Worm (Caenorhabditis elegans): ENCODE results near the gene Y54G2A.50.
"Not testable (repeated sequence)": the region's sequence is repeated elsewhere in the genome, so short reads cannot be mapped to it uniquely, and the experiment has no call there.

Gene Y54G2A.50

ce11 chrIV:2917729-2918128 lies at the start of gene Y54G2A.50:
Gene Y54G2A.50, plus strand, starts transcription at chrIV:2918029.
- TF ChIP-seq unc-62 (GFP tag; optimal IDR thresholded peaks at IDR 0.05); nhr-237 (tag; optimal IDR thresholded peaks at IDR 0.05); C04F5.9 (tag; optimal IDR thresholded peaks at IDR 0.05): not testable (repeated sequence)

ce11 chrIV:2885260-2885659 lies 32.6 kb upstream of the Y54G2A.50 start:
- no peak for TF ChIP-seq blmp-1 (tag; optimal IDR thresholded peaks at IDR 0.05)
- no peak for TF ChIP-seq unc-86 (tag; optimal IDR thresholded peaks at IDR 0.05)
- no peak for TF ChIP-seq fkh-8 (tag; optimal IDR thresholded peaks at IDR 0.05)
- TF ChIP-seq zip-4 (GFP tag; optimal IDR thresholded peaks at IDR 0.05), result no peak
- no peak for TF ChIP-seq nhr-237 (tag; optimal IDR thresholded peaks at IDR 0.05)
- TF ChIP-seq dsc-1 (tag; optimal IDR thresholded peaks at IDR 0.05), result peak; percentile 38
- TF ChIP-seq lin-39 (tag; optimal IDR thresholded peaks at IDR 0.05), result no peak
- no peak for TF ChIP-seq sup-37 (GFP tag; optimal IDR thresholded peaks at IDR 0.05)
- TF ChIP-seq grh-1 (GFP tag; IDR thresholded peaks at IDR 0.05), result no peak
- TF ChIP-seq sox-4 (tag; optimal IDR thresholded peaks at IDR 0.05), result no peak
- no peak for TF ChIP-seq pag-3 (tag; optimal IDR thresholded peaks at IDR 0.05; ENCODE audit: borderline replicate concordance, insufficient read depth)
- TF ChIP-seq efl-3 (GFP tag; optimal IDR thresholded peaks at IDR 0.05), result no peak
- TF ChIP-seq unc-62 (GFP tag; optimal IDR thresholded peaks at IDR 0.05), result no peak
- no peak; the same call in 1 of the 2 replicates for TF ChIP-seq nhr-19 (GFP tag; conservative IDR thresholded peaks at IDR 0.05)
- no peak for TF ChIP-seq mdl-1 (tag; optimal IDR thresholded peaks at IDR 0.05)
- no peak for TF ChIP-seq hlh-17 (GFP tag; optimal IDR thresholded peaks at IDR 0.05; ENCODE audit: borderline replicate concordance)
- TF ChIP-seq rnt-1 (tag; optimal IDR thresholded peaks at IDR 0.05), result peak; percentile 54
- peak; percentile 5 for TF ChIP-seq unc-130 (tag; optimal IDR thresholded peaks at IDR 0.05)

ce11 chrIV:2886655-2887054 lies 31.2 kb upstream of the Y54G2A.50 start, which contains the start of gene dml-1:
Gene dml-1, plus strand, starts transcription at chrIV:2886955.
- no peak for TF ChIP-seq nhr-47 (tag; optimal IDR thresholded peaks at IDR 0.05)
- no peak for TF ChIP-seq isw-1 (GFP tag; IDR thresholded peaks at IDR 0.05)
- TF ChIP-seq blmp-1 (tag; optimal IDR thresholded peaks at IDR 0.05), result no peak
- TF ChIP-seq nhr-237 (tag; optimal IDR thresholded peaks at IDR 0.05), result no peak
- TF ChIP-seq skn-1 (tag; optimal IDR thresholded peaks at IDR 0.05), result no peak

- no peak for TF ChIP-seq nhr-84 (tag; optimal IDR thresholded peaks at IDR 0.05)
- peak; percentile 10 for TF ChIP-seq unc-86 (tag; optimal IDR thresholded peaks at IDR 0.05)
These were observed 30.6 kb upstream of the Y54G2A.50 start for ce11 chrIV:2887245-2887644.

- TF ChIP-seq efl-1 (optimal IDR thresholded peaks at IDR 0.05) (no peak), efl-1 (GFP tag; optimal IDR thresholded peaks at IDR 0.05 in 1 of 2) (peak in 1 of 2 experiments; percentile 43), lin-13 (GFP tag; optimal IDR thresholded peaks at IDR 0.05) (no peak), nhr-12 (tag; optimal IDR thresholded peaks at IDR 0.05) (no peak)
These were observed 29.2 kb upstream of the Y54G2A.50 start for ce11 chrIV:2888496-2889101.

- TF ChIP-seq lin-13 (GFP tag; optimal IDR thresholded peaks at IDR 0.05) (no peak), nhr-77 (tag; optimal IDR thresholded peaks at IDR 0.05) (no peak), fkh-4 (tag; optimal IDR thresholded peaks at IDR 0.05; ENCODE audit: borderline replicate concordance) (no peak), egl-13 (tag; optimal IDR thresholded peaks at IDR 0.05) (no peak), jun-1 (tag; optimal IDR thresholded peaks at IDR 0.05) (no peak), C04F5.9 (tag; optimal IDR thresholded peaks at IDR 0.05) (no peak), elt-2 (tag; optimal IDR thresholded peaks at IDR 0.05) (no peak), unc-30 (tag; optimal IDR thresholded peaks at IDR 0.05) (no peak), rnt-1 (tag; optimal IDR thresholded peaks at IDR 0.05) (peak; percentile 48), nhr-11 (tag; optimal IDR thresholded peaks at IDR 0.05) (no peak), nhr-237 (tag; optimal IDR thresholded peaks at IDR 0.05) (peak; percentile 27), nhr-71 (tag; optimal IDR thresholded peaks at IDR 0.05) (peak; percentile 76), aha-1 (tag; optimal IDR thresholded peaks at IDR 0.05) (no peak), unc-86 (tag; optimal IDR thresholded peaks at IDR 0.05) (no peak), nhr-28 (tag; optimal IDR thresholded peaks at IDR 0.05) (no peak), pqm-1 (tag; optimal IDR thresholded peaks at IDR 0.05) (no peak), C16A3.4 (tag; optimal IDR thresholded peaks at IDR 0.05) (peak; percentile 4), vab-15 (tag; optimal IDR thresholded peaks at IDR 0.05) (no peak), lin-39 (tag; optimal IDR thresholded peaks at IDR 0.05) (no peak), lin-35 (GFP tag; optimal IDR thresholded peaks at IDR 0.05) (peak; percentile 93 to 96), xbp-1 (tag; optimal IDR thresholded peaks at IDR 0.05) (peak; percentile 71)
These were observed 27.4 kb upstream of the Y54G2A.50 start, which contains the start of the genes nprt-1 and dib-1 for ce11 chrIV:2890401-2890952. Gene nprt-1, minus strand, starts transcription at chrIV:2890451. Gene dib-1, plus strand, starts transcription at chrIV:2890882.

All from whole organism, L1 larva.